Worm (Caenorhabditis elegans) whole organism, L2 larva: ENCODE data around the gene ver-3.

Experiments
- C34F6.9 ChIP-seq: fragments of 150-350 bp; optimal IDR thresholded peaks from 2 replicates; lab custom pipeline; 2014; ENCODE audit warnings: missing biosample characterization, missing genetic modification characterization
- F13H6.1 ChIP-seq: sonication (generic microtip); optimal IDR thresholded peaks from 2 replicates; lab custom pipeline; 2016; ENCODE audit warnings: missing genetic modification characterization, missing compliant biosample characterization
- R02D3.7 ChIP-seq: fragments of 150-350 bp; optimal IDR thresholded peaks from 2 replicates; lab custom pipeline; 2014; ENCODE audit warnings: missing biosample characterization, missing genetic modification characterization
- Y55F3AM.14 ChIP-seq: fragments of 200-800 bp; sonication (Bioruptor generic); optimal IDR thresholded peaks from 2 replicates; lab custom pipeline; 2018; ENCODE audit warnings: mild to moderate bottlenecking, missing genetic modification characterization, missing compliant biosample characterization
- alr-1 ChIP-seq: fragments of 150-350 bp; optimal IDR thresholded peaks from 2 replicates; lab custom pipeline; 2014; ENCODE audit warnings: missing biosample characterization, missing genetic modification characterization
- aly-2 ChIP-seq: fragments of 150-350 bp; optimal IDR thresholded peaks from 2 replicates; lab custom pipeline; 2014; ENCODE audit warnings: missing biosample characterization, missing genetic modification characterization
- ama-1 ChIP-seq: fragments of 150-350 bp; optimal IDR thresholded peaks from 2 replicates; lab custom pipeline; 2018; ENCODE audit warnings: inconsistent platforms
- blmp-1 ChIP-seq: sonication (generic microtip); optimal IDR thresholded peaks from 2 replicates; lab custom pipeline; 2017; ENCODE audit warnings: missing genetic modification characterization, mild to moderate bottlenecking, missing compliant biosample characterization, antibody characterized with exemption, moderate library complexity; ENCODE audit not compliant: insufficient read depth
- ceh-16 ChIP-seq: fragments of 150-350 bp; optimal IDR thresholded peaks from 2 replicates; lab custom pipeline; 2014; ENCODE audit warnings: missing biosample characterization, missing genetic modification characterization
- elt-1 ChIP-seq: fragments of 150-350 bp; optimal IDR thresholded peaks from 2 replicates; lab custom pipeline; 2014; ENCODE audit warnings: missing biosample characterization, missing genetic modification characterization
- elt-3 ChIP-seq: sonication (generic microtip); optimal IDR thresholded peaks from 2 replicates; lab custom pipeline; 2017; ENCODE audit warnings: missing biosample characterization, missing genetic modification characterization
- fos-1 ChIP-seq: fragments of 150-350 bp; optimal IDR thresholded peaks from 2 replicates; lab custom pipeline; 2014; ENCODE audit warnings: missing biosample characterization, missing genetic modification characterization
- gmeb-1 ChIP-seq: fragments of 150-350 bp; optimal IDR thresholded peaks from 2 replicates; lab custom pipeline; 2014; ENCODE audit warnings: missing biosample characterization, missing genetic modification characterization
- lin-11 ChIP-seq: fragments of 150-350 bp; sonication (generic microtip); optimal IDR thresholded peaks from 2 replicates; lab custom pipeline; 2014; ENCODE audit warnings: missing biosample characterization, missing genetic modification characterization, inconsistent platforms, mixed read lengths
- lin-13 ChIP-seq: fragments of 150-350 bp; optimal IDR thresholded peaks from 2 replicates; lab custom pipeline; 2014; ENCODE audit warnings: missing biosample characterization, missing genetic modification reagents, missing genetic modification characterization
- lin-39 ChIP-seq: fragments of 150-350 bp; optimal IDR thresholded peaks from 2 replicates; lab custom pipeline; 2014; ENCODE audit warnings: missing biosample characterization, missing genetic modification reagents, missing genetic modification characterization
- lsy-2 ChIP-seq, 2 experiments: fragments of 150-350 bp in 1 of 2; sonication (generic microtip) in 1 of 2; optimal IDR thresholded peaks; 2 replicates each; lab custom pipeline; 2014 to 2017; ENCODE audit warnings: missing biosample characterization in 2 of 2, missing genetic modification characterization in 2 of 2
- mab-5 ChIP-seq: fragments of 150-350 bp; optimal IDR thresholded peaks from 2 replicates; lab custom pipeline; 2014; ENCODE audit warnings: missing biosample characterization, missing genetic modification characterization
- mbf-1 ChIP-seq: sonication (generic microtip); optimal IDR thresholded peaks from 2 replicates; lab custom pipeline; 2017; ENCODE audit warnings: missing biosample characterization, missing genetic modification characterization
- mdl-1 ChIP-seq, 2 experiments: fragments of 150-350 bp in 1 of 2; sonication (generic microtip) in 1 of 2; optimal IDR thresholded peaks; 2 replicates each; lab custom pipeline; 2017; ENCODE audit warnings: missing biosample characterization in 2 of 2, missing genetic modification characterization in 2 of 2
- nhr-11 ChIP-seq: fragments of 150-350 bp; optimal IDR thresholded peaks from 2 replicates; lab custom pipeline; 2014; ENCODE audit warnings: missing biosample characterization, missing genetic modification characterization
- nhr-12 ChIP-seq: fragments of 150-350 bp; optimal IDR thresholded peaks from 2 replicates; lab custom pipeline; 2014; ENCODE audit warnings: missing biosample characterization, missing genetic modification characterization
- nhr-129 ChIP-seq: fragments of 150-350 bp; optimal IDR thresholded peaks from 2 replicates; lab custom pipeline; 2014; ENCODE audit warnings: missing biosample characterization, missing genetic modification characterization
- nhr-23 ChIP-seq: fragments of 150-350 bp; optimal IDR thresholded peaks from 2 replicates; lab custom pipeline; 2014; ENCODE audit warnings: missing biosample characterization, missing genetic modification reagents, missing genetic modification characterization
- nhr-25 ChIP-seq: fragments of 150-350 bp; sonication (generic microtip); optimal IDR thresholded peaks from 3 replicates; lab custom pipeline; 2014; ENCODE audit warnings: missing biosample characterization, missing genetic modification characterization
- nhr-6 ChIP-seq: fragments of 150-350 bp; optimal IDR thresholded peaks from 2 replicates; lab custom pipeline; 2014; ENCODE audit warnings: missing biosample characterization, missing genetic modification characterization
- nhr-77 ChIP-seq: fragments of 150-350 bp; optimal IDR thresholded peaks from 2 replicates; lab custom pipeline; 2014; ENCODE audit warnings: missing biosample characterization, missing genetic modification characterization
- sem-4 ChIP-seq: fragments of 150-350 bp; optimal IDR thresholded peaks from 2 replicates; lab custom pipeline; 2014; ENCODE audit warnings: missing biosample characterization, missing genetic modification reagents, missing genetic modification characterization
- skn-1 ChIP-seq: sonication (generic microtip); optimal IDR thresholded peaks from 2 replicates; lab custom pipeline; 2017; ENCODE audit warnings: missing biosample characterization, missing genetic modification characterization
- sma-3 ChIP-seq: sonication (generic microtip); optimal IDR thresholded peaks from 2 replicates; lab custom pipeline; 2016; ENCODE audit warnings: missing genetic modification reagents, missing genetic modification characterization, missing compliant biosample characterization
- sma-9 ChIP-seq, 2 experiments: fragments of 150-350 bp in 1 of 2; sonication (generic microtip) in 1 of 2; optimal IDR thresholded peaks; 2 replicates each; lab custom pipeline; 2014 to 2016; ENCODE audit warnings: missing genetic modification characterization in 2 of 2, mild to moderate bottlenecking in 1 of 2, missing biosample characterization in 1 of 2, missing compliant biosample characterization in 1 of 2, missing genetic modification reagents in 1 of 2, moderate library complexity in 1 of 2
- unc-62 ChIP-seq: fragments of 150-350 bp; optimal IDR thresholded peaks from 2 replicates; lab custom pipeline; 2014; ENCODE audit warnings: missing biosample characterization, missing genetic modification reagents, missing genetic modification characterization
- zag-1 ChIP-seq: fragments of 150-350 bp; optimal IDR thresholded peaks from 2 replicates; lab custom pipeline; 2014; ENCODE audit warnings: missing biosample characterization, missing genetic modification characterization
- ztf-11 ChIP-seq: sonication (generic microtip); optimal IDR thresholded peaks from 2 replicates; lab custom pipeline; 2017; ENCODE audit warnings: missing biosample characterization, missing genetic modification characterization
- ztf-4 ChIP-seq: fragments of 150-350 bp; optimal IDR thresholded peaks from 2 replicates; lab custom pipeline; 2014; ENCODE audit warnings: missing biosample characterization, missing genetic modification characterization

Gene ver-3

DNA sequence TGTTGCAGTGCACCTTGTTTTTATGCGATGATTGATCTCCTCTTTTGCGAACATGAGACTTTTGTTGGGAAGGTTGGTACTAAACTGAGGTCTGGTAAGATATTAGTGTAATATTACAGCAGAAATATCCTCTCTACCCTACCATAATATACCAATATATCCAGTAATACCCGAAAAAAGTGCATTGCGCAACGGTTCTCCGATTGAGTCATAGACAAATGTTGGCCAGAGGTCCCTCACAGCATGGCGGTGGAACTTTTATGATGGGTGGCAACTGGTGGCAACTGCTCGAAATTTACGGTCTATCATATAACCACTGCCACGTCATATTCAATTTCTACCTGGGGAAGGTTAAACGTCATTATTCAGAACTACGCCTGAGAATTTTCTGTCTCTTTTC, 3.0 kb upstream of the ver-3 start:
- TF ChIP-seq lin-11 (tag; lab: Kevin White, UChicago): no peak
- TF ChIP-seq aly-2 (tag; lab: Kevin White, UChicago): no peak

DNA sequence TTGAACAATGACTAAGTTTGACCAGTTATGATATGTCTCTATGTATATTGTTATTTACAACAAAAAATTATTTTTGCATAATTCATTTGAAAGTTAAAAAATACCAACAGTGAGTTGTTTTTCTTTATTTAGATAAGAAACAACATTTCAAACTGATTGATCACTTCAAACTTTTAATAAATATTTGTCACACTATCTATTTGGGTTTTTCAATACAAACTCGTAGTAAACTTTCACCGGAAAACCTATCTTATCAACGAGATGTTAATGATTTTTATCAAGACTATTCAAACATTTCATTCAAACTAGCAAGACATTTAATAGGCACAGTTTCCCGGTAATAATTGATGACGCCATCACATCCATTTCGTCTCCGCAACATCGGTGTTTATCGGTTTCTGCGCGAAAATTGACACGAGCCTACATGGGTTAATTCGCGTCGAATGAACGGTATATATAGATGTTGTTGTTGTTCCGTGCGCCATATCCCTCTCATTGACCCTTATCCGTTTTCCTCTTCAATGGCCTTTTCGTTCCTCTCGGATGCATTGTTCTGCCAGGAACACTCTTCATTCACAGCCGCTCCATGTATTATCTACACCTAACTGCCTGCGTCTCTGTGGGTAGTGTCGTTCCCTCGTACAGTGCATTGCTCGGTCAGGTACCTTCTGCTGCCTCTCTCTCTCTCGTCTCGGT, 2.0 kb upstream of the ver-3 start:
- peak; percentile 45 for TF ChIP-seq fos-1 (tag; lab: Kevin White, UChicago)
- TF ChIP-seq elt-3: no peak
- TF ChIP-seq, all 48 proteins: peak for 1

DNA sequence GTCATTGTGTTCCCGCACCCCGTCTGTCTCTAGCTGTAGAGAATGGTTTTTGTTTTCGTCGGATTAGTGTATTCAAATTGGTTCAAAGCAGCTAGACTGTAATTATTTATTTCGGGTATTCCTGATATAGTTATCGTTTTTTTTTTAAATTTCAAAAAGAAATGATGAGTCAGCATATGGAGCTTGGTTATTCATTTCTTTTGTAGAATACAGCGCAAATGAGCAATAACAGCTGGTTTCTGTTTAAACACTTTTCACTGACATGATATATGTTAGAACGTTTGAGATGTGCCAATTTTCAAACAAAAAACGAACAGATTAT, 1.5 kb upstream of the ver-3 start:
- no peak for TF ChIP-seq nhr-11 (tag; lab: Kevin White, UChicago)
- no peak for TF ChIP-seq nhr-23 (tag; lab: Kevin White, UChicago)
- no peak for TF ChIP-seq sma-3 (GFP tag; lab: Kevin White, UChicago)
- TF ChIP-seq mdl-1 (tag; optimal IDR thresholded peaks at IDR 0.05; lab: Kevin White, UChicago): no peak
- TF ChIP-seq sem-4: no peak
- no peak for TF ChIP-seq zag-1
- no peak for TF ChIP-seq ztf-11 (tag; lab: Kevin White, UChicago)
- TF ChIP-seq, all 48 proteins: peak for 0

DNA sequence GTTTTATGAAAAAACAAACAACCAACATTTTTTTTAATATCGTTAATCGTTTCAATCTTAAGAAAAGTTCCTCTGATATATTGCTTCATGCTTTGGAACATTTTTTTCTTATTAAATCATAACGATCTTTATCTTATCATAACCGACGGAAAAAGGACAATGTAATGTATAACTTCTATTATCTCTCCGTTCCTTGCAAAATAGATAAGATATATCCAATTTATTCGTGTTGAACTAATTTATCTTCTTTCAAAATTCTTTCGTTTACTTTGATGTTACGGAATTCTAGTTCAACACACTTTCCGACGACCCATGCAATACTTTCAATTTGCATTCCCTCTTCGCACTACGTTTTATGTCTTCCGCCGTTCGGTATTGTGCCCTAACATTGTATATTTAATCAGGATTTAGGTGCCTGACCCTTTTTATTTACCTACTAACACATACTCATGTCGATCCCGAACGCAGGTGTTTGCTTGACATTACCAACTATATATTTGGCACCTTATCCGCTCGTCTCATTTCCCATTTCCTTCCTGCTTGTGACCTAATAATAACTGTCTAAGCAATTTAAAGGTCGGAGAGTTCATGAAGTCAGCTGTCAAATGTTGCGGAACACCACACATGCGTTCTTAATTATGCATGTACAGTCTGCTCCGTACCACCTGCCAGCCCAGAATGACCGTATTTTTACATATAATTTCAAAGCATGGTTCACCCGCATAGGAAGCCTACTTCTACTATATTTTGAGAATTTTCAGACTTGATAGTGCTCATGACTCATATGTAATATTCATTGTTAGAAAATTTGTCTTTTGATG, 715 bp upstream of the ver-3 start:
- TF ChIP-seq ama-1 (lab: Kevin White, UChicago): no peak
- no peak for TF ChIP-seq R02D3.7
- TF ChIP-seq fos-1 (tag; lab: Kevin White, UChicago): no peak
- no peak for TF ChIP-seq ceh-16 (tag; lab: Kevin White, UChicago)
- TF ChIP-seq nhr-129 (tag; lab: Kevin White, UChicago): no peak
- no peak for TF ChIP-seq blmp-1 (tag; lab: Kevin White, UChicago)
- TF ChIP-seq mbf-1 (tag; lab: Kevin White, UChicago): no peak
- TF ChIP-seq elt-1: no peak
- no peak for TF ChIP-seq aly-2 (tag; lab: Kevin White, UChicago)
- no peak for TF ChIP-seq nhr-6 (tag; lab: Kevin White, UChicago)
- TF ChIP-seq zag-1: no peak
- no peak for TF ChIP-seq skn-1 (tag; lab: Kevin White, UChicago)
- TF ChIP-seq lsy-2 (tag; optimal IDR thresholded peaks at IDR 0.05; lab: Kevin White, UChicago): no peak
- no peak for TF ChIP-seq nhr-25 (tag; lab: Kevin White, UChicago)
- TF ChIP-seq lin-13: no peak
- no peak for TF ChIP-seq sem-4
- TF ChIP-seq C34F6.9 (tag; lab: Kevin White, UChicago): no peak
- TF ChIP-seq F13H6.1 (tag; lab: Kevin White, UChicago): no peak

DNA sequence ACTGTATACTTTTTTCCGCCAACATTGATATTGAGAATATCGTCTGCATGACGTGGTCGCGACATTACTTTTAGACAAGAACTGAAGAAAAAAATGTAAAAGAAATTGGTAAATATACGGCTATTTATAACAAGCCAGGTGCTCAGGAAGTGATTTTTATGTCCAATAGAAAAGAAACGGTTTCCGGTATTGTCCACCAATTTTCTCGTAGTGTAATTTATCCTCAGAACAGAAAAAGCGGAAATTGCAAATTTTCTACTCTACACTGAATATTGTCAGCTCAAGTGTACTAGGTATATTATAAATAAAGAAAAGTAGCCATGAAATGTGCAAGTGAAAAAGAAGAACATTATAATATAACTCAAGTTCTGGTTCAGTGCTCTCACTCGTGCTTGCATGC, 6.9 kb downstream of the ver-3 start, which contains the start of gene F59F3.6:
TSS of gene F59F3.6 (minus strand) at position 101 of the 400 bp plus-strand sequence.
- TF ChIP-seq nhr-12 (tag; lab: Kevin White, UChicago): no peak
- TF ChIP-seq alr-1: no peak
- no peak for TF ChIP-seq ztf-4 (tag; lab: Kevin White, UChicago)
- no peak for TF ChIP-seq unc-62 (GFP tag; lab: Kevin White, UChicago)
- no peak for TF ChIP-seq mbf-1 (tag; lab: Kevin White, UChicago)
- no peak for TF ChIP-seq sma-9 (GFP tag; optimal IDR thresholded peaks at IDR 0.05; lab: Kevin White, UChicago)
- TF ChIP-seq sma-9 (tag; optimal IDR thresholded peaks at IDR 0.05; lab: Kevin White, UChicago): no peak
- no peak for TF ChIP-seq nhr-6 (tag; lab: Kevin White, UChicago)
- no peak for TF ChIP-seq aly-2 (tag; lab: Kevin White, UChicago)
- no peak for TF ChIP-seq lin-39
- no peak for TF ChIP-seq zag-1
- TF ChIP-seq C34F6.9 (tag; lab: Kevin White, UChicago): no peak
- no peak for TF ChIP-seq mab-5 (tag; lab: Kevin White, UChicago)
- no peak for TF ChIP-seq gmeb-1 (tag; lab: Kevin White, UChicago)
- TF ChIP-seq nhr-77 (tag; lab: Kevin White, UChicago): no peak
- no peak for TF ChIP-seq ceh-16 (tag; lab: Kevin White, UChicago)
- no peak for TF ChIP-seq Y55F3AM.14 (GFP tag; lab: Kevin White, UChicago)
- no peak for TF ChIP-seq F13H6.1 (tag; lab: Kevin White, UChicago)
